Worm (Caenorhabditis elegans): ENCODE results near the gene Y61A9LA.10.

Gene Y61A9LA.10

ce11 chrV:4569999-4570627 is 45.5 kb downstream of the Y61A9LA.10 start, which contains the start of gene sut-2:
Gene sut-2, minus strand, starts transcription at chrV:4570049.
- TF ChIP-seq ama-1 (optimal IDR thresholded peaks at IDR 0.05), result no peak
- peak; percentile 33 for TF ChIP-seq C16A3.4 (tag; optimal IDR thresholded peaks at IDR 0.05)
- TF ChIP-seq lin-35 (GFP tag; optimal IDR thresholded peaks at IDR 0.05), result peak; percentile 39 to 62
- no peak for TF ChIP-seq sup-37 (GFP tag; optimal IDR thresholded peaks at IDR 0.05)
- peak in 1 of 2 experiments; percentile 55 for TF ChIP-seq mdl-1 (tag; optimal IDR thresholded peaks at IDR 0.05)
- TF ChIP-seq vab-15 (tag; optimal IDR thresholded peaks at IDR 0.05), result no peak
- TF ChIP-seq tlp-1 (tag; optimal IDR thresholded peaks at IDR 0.05), result no peak
- peak; percentile 27 to 54 for TF ChIP-seq efl-1 (optimal IDR thresholded peaks at IDR 0.05)
- peak; percentile 55 to 87 for TF ChIP-seq efl-1 (GFP tag; optimal IDR thresholded peaks at IDR 0.05 in 1 of 2)
- no peak for TF ChIP-seq hlh-4 (tag; optimal IDR thresholded peaks at IDR 0.05)
- TF ChIP-seq snu-23 (GFP tag; optimal IDR thresholded peaks at IDR 0.05), result peak; percentile 67
- TF ChIP-seq hpl-2 (GFP tag; optimal IDR thresholded peaks at IDR 0.05), result no peak
- peak; percentile 42 to 57 (median 54) for TF ChIP-seq dpl-1 (GFP tag; optimal IDR thresholded peaks at IDR 0.05)
- peak; percentile 78 for TF ChIP-seq mep-1 (tag; optimal IDR thresholded peaks at IDR 0.05)
- TF ChIP-seq nhr-20 (tag; optimal IDR thresholded peaks at IDR 0.05), result peak; percentile 20
- no peak for TF ChIP-seq lir-3 (tag; optimal IDR thresholded peaks at IDR 0.05; ENCODE audit: poor library complexity)
- TF ChIP-seq ceh-8 (GFP tag; optimal IDR thresholded peaks at IDR 0.05), result no peak
- no peak for TF ChIP-seq rnt-1 (tag; optimal IDR thresholded peaks at IDR 0.05)
- peak; percentile 18 for TF ChIP-seq aly-2 (tag; optimal IDR thresholded peaks at IDR 0.05)
- no peak for TF ChIP-seq ceh-90 (tag; optimal IDR thresholded peaks at IDR 0.05)
- peak; percentile 56 for TF ChIP-seq nhr-71 (tag; optimal IDR thresholded peaks at IDR 0.05)
- no peak for TF ChIP-seq egl-27 (tag; optimal IDR thresholded peaks at IDR 0.05)
- TF ChIP-seq nhr-47 (tag; optimal IDR thresholded peaks at IDR 0.05), result peak; percentile 54
- TF ChIP-seq nhr-84 (tag; optimal IDR thresholded peaks at IDR 0.05), result no peak
- no peak for TF ChIP-seq ets-5 (GFP tag; IDR thresholded peaks at IDR 0.05)
- TF ChIP-seq pag-3 (tag; optimal IDR thresholded peaks at IDR 0.05; ENCODE audit: borderline replicate concordance, insufficient read depth), result no peak
- peak; percentile 17 for TF ChIP-seq swsn-7 (tag; optimal IDR thresholded peaks at IDR 0.05)
- peak; percentile 22 for TF ChIP-seq egl-13 (tag; optimal IDR thresholded peaks at IDR 0.05)
- TF ChIP-seq blmp-1 (tag; optimal IDR thresholded peaks at IDR 0.05), result peak; percentile 83
- TF ChIP-seq ceh-82 (tag; optimal IDR thresholded peaks at IDR 0.05), result peak in 1 of 3 experiments; percentile 8
- no peak for TF ChIP-seq mef-2 (tag; optimal IDR thresholded peaks at IDR 0.05)
- peak; percentile 58 to 63 for TF ChIP-seq lsy-2 (tag; optimal IDR thresholded peaks at IDR 0.05)
- TF ChIP-seq tbx-2 (tag; optimal IDR thresholded peaks at IDR 0.05), result no peak
- TF ChIP-seq nhr-28 (tag; optimal IDR thresholded peaks at IDR 0.05), result no peak
- peak; percentile 90 for TF ChIP-seq F16B12.6 (tag; optimal IDR thresholded peaks at IDR 0.05)
- TF ChIP-seq dsc-1 (tag; optimal IDR thresholded peaks at IDR 0.05), result peak; percentile 22
- no peak for TF ChIP-seq fkh-10 (GFP tag; optimal IDR thresholded peaks at IDR 0.05)
- no peak for TF ChIP-seq pqm-1 (tag; optimal IDR thresholded peaks at IDR 0.05)
- TF ChIP-seq nhr-90 (tag; optimal IDR thresholded peaks at IDR 0.05; ENCODE audit: poor library complexity), result no peak
- no peak for TF ChIP-seq fkh-8 (tag; optimal IDR thresholded peaks at IDR 0.05)
- peak in 1 of 6 experiments; percentile 49 for TF ChIP-seq elt-3 (tag; optimal IDR thresholded peaks at IDR 0.05)
- TF ChIP-seq nhr-85 (tag), result peak; percentile 40

ce11 chrV:4562493-4562892 is 53.1 kb downstream of the Y61A9LA.10 start:
- TF ChIP-seq isw-1 (GFP tag; IDR thresholded peaks at IDR 0.05) (no peak), ets-5 (GFP tag; IDR thresholded peaks at IDR 0.05) (no peak), ceh-90 (tag; optimal IDR thresholded peaks at IDR 0.05) (no peak), pag-3 (tag; optimal IDR thresholded peaks at IDR 0.05; ENCODE audit: borderline replicate concordance, insufficient read depth) (no peak), xbp-1 (tag; optimal IDR thresholded peaks at IDR 0.05) (no peak), lin-13 (GFP tag; optimal IDR thresholded peaks at IDR 0.05) (no peak), nhr-11 (tag; optimal IDR thresholded peaks at IDR 0.05) (no peak), unc-30 (tag; optimal IDR thresholded peaks at IDR 0.05) (no peak), tbx-2 (tag; optimal IDR thresholded peaks at IDR 0.05) (no peak), ama-1 (optimal IDR thresholded peaks at IDR 0.05) (no peak)
